Worm (Caenorhabditis elegans) whole organism, L1 larva: ENCODE results near the gene rabr-3.
A peak's percentile ranks its signal among the peaks of the same experiment; 100 is the strongest.

ENCODE experiments used
- C04F5.9 ChIP-seq: sonication (generic microtip); optimal IDR thresholded peaks from 2 replicates; lab custom pipeline; 2016; ENCODE audit warnings: missing genetic modification characterization, missing compliant biosample characterization
- C34B4.2 ChIP-seq: sonication (generic microtip); optimal IDR thresholded peaks from 2 replicates; lab custom pipeline; 2017; ENCODE audit warnings: mild to moderate bottlenecking, missing genetic modification characterization, missing compliant biosample characterization
- F16B12.6 ChIP-seq: fragments of 150-350 bp; optimal IDR thresholded peaks from 2 replicates; lab custom pipeline; 2014; ENCODE audit warnings: missing biosample characterization, missing genetic modification characterization
- blmp-1 ChIP-seq: fragments of 150-350 bp; optimal IDR thresholded peaks from 2 replicates; lab custom pipeline; 2014; ENCODE audit warnings: missing biosample characterization, missing genetic modification characterization
- ceh-8 ChIP-seq: fragments of 200-800 bp; sonication (Bioruptor generic); optimal IDR thresholded peaks from 2 replicates; lab custom pipeline; 2018; ENCODE audit warnings: mild to moderate bottlenecking, missing genetic modification characterization, moderate library complexity, missing compliant biosample characterization
- ceh-90 ChIP-seq: sonication (generic microtip); optimal IDR thresholded peaks from 2 replicates; lab custom pipeline; 2016; ENCODE audit warnings: missing genetic modification characterization, missing compliant biosample characterization
- efl-1 ChIP-seq, 4 experiments: fragments of 150-350 bp; optimal IDR thresholded peaks in 3 of 4; peaks in 1 of 4; 1 replicate in 1 of 4; 2 replicates in 3 of 4; lab custom pipeline; 2014; ENCODE audit warnings: missing biosample characterization in 2 of 4, missing genetic modification characterization in 2 of 4, missing genetic modification reagents in 2 of 4
- egl-13 ChIP-seq: sonication (generic microtip); optimal IDR thresholded peaks from 2 replicates; lab custom pipeline; 2016; ENCODE audit warnings: missing genotype, missing genetic modification reagents, missing genetic modification characterization, missing compliant biosample characterization
- elt-2 ChIP-seq: sonication (generic microtip); optimal IDR thresholded peaks from 2 replicates; lab custom pipeline; 2016; ENCODE audit warnings: missing genetic modification characterization, mild to moderate bottlenecking, inconsistent platforms, missing compliant biosample characterization, missing genetic modification reagents
- elt-3 ChIP-seq, 6 experiments: fragments of 150-350 bp in 1 of 6; sonication (generic microtip); optimal IDR thresholded peaks; 2 replicates each; lab custom pipeline; 2017 to 2018; ENCODE audit warnings: missing biosample characterization in 6 of 6, missing genetic modification characterization in 6 of 6, inconsistent platforms in 1 of 6
- fkh-4 ChIP-seq: sonication (generic microtip); optimal IDR thresholded peaks from 2 replicates; lab custom pipeline; 2016; ENCODE audit warnings: missing compliant biosample characterization, missing genetic modification characterization, borderline replicate concordance
- hlh-17 ChIP-seq: fragments of 200-800 bp; sonication (Bioruptor generic); optimal IDR thresholded peaks from 2 replicates; lab custom pipeline; 2018; ENCODE audit warnings: missing genetic modification characterization, mild to moderate bottlenecking, missing compliant biosample characterization, moderate library complexity, borderline replicate concordance
- irx-1 ChIP-seq: sonication (generic microtip); optimal IDR thresholded peaks from 2 replicates; lab custom pipeline; 2016; ENCODE audit warnings: missing genetic modification characterization, missing compliant biosample characterization
- jun-1 ChIP-seq: fragments of 150-350 bp; optimal IDR thresholded peaks from 2 replicates; lab custom pipeline; 2014; ENCODE audit warnings: missing biosample characterization, missing genetic modification reagents, missing genetic modification characterization
- nhr-11 ChIP-seq: fragments of 150-350 bp; optimal IDR thresholded peaks from 2 replicates; lab custom pipeline; 2014; ENCODE audit warnings: missing biosample characterization, missing genetic modification characterization
- nhr-12 ChIP-seq: sonication (generic microtip); optimal IDR thresholded peaks from 2 replicates; lab custom pipeline; 2017; ENCODE audit warnings: missing biosample characterization, missing genetic modification characterization
- nhr-71 ChIP-seq: sonication (generic microtip); optimal IDR thresholded peaks from 2 replicates; lab custom pipeline; 2016; ENCODE audit warnings: mild to moderate bottlenecking, missing genetic modification characterization, moderate library complexity, missing compliant biosample characterization
- nhr-77 ChIP-seq: fragments of 150-350 bp; optimal IDR thresholded peaks from 2 replicates; lab custom pipeline; 2014; ENCODE audit warnings: missing biosample characterization, missing genetic modification characterization
- pag-3 ChIP-seq: sonication (generic microtip); optimal IDR thresholded peaks from 2 replicates; lab custom pipeline; 2017; ENCODE audit warnings: missing genetic modification characterization, mild to moderate bottlenecking, missing compliant biosample characterization, antibody characterized with exemption, borderline replicate concordance; ENCODE audit not compliant: insufficient read depth
- rnt-1 ChIP-seq: sonication (generic microtip); optimal IDR thresholded peaks from 2 replicates; lab custom pipeline; 2016; ENCODE audit warnings: mild to moderate bottlenecking, missing genetic modification characterization, moderate library complexity, missing compliant biosample characterization
- snpc-4 ChIP-seq: fragments of 150-350 bp; optimal IDR thresholded peaks from 2 replicates; lab custom pipeline; 2014; ENCODE audit warnings: missing biosample characterization, missing genetic modification characterization
- sox-4 ChIP-seq: sonication (generic microtip); optimal IDR thresholded peaks from 2 replicates; lab custom pipeline; 2016; ENCODE audit warnings: missing genetic modification characterization, missing compliant biosample characterization
- sptf-1 ChIP-seq: fragments of 150-350 bp; optimal IDR thresholded peaks from 2 replicates; lab custom pipeline; 2014; ENCODE audit warnings: missing biosample characterization, missing genetic modification characterization
- tbx-2 ChIP-seq: sonication (generic microtip); optimal IDR thresholded peaks from 2 replicates; lab custom pipeline; 2016; ENCODE audit warnings: missing genetic modification characterization, missing compliant biosample characterization
- tlp-1 ChIP-seq: fragments of 150-350 bp; optimal IDR thresholded peaks from 2 replicates; lab custom pipeline; 2014; ENCODE audit warnings: missing biosample characterization, missing genetic modification characterization
- unc-30 ChIP-seq: sonication (generic microtip); optimal IDR thresholded peaks from 2 replicates; lab custom pipeline; 2017; ENCODE audit warnings: missing biosample characterization, missing genetic modification characterization
- zip-4 ChIP-seq: fragments of 200-800 bp; sonication (Bioruptor generic); optimal IDR thresholded peaks from 2 replicates; lab custom pipeline; 2018; ENCODE audit warnings: mild to moderate bottlenecking, missing genetic modification characterization, moderate library complexity, missing compliant biosample characterization
- ztf-11 ChIP-seq, 2 experiments: sonication (generic microtip); optimal IDR thresholded peaks; 2 replicates each; lab custom pipeline; 2016 to 2017; ENCODE audit warnings: missing genetic modification characterization in 2 of 2, missing biosample characterization in 1 of 2, missing compliant biosample characterization in 1 of 2
- ztf-4 ChIP-seq: fragments of 150-350 bp; optimal IDR thresholded peaks from 2 replicates; lab custom pipeline; 2014; ENCODE audit warnings: missing biosample characterization, missing genetic modification characterization

rabr-3 gene

ce11 chrV:16225524-16226116 lies 30.1 kb downstream of the rabr-3 start:
- TF ChIP-seq sptf-1 (tag; lab: Kevin White, UChicago) (no peak), snpc-4 (tag; lab: Kevin White, UChicago) (peak; percentile 69)

- TF ChIP-seq rnt-1 (tag; lab: Kevin White, UChicago) (no peak), zip-4 (GFP tag; lab: Kevin White, UChicago) (no peak), F16B12.6 (tag; lab: Kevin White, UChicago) (no peak), fkh-4 (tag; lab: Kevin White, UChicago) (no peak), nhr-71 (tag; lab: Kevin White, UChicago) (no peak), sox-4 (tag; lab: Kevin White, UChicago) (no peak), irx-1 (tag; lab: Kevin White, UChicago) (no peak), pag-3 (tag; lab: Kevin White, UChicago) (no peak)
- TF ChIP-seq, all 84 proteins: peak for 0
Observed at ce11 chrV:16226581-16226980, 31.1 kb downstream of the rabr-3 start, which contains the start of gene F11A5.13. Gene F11A5.13 (minus strand): TSS chrV:16226681.

DNA sequence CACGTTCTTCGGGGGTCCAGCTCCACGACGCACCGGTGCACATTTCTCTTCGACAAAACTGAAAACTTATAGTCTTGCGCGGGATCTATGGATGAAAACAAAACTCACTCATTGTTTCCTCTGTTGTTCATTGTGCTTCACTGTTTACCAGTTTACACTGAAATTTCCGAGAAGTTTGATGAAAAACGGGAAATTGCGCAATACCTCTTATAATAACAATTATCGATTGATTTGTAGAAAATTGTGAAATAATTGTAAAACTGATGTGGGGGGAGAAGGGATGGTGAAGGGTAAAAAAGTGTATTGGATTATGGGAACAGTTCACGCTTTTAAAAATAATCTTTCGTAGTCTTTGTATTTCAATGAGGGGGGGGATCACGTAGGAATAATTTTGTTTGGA lies 34.0 kb downstream of the rabr-3 start:
- TF ChIP-seq C34B4.2 (tag; lab: Kevin White, UChicago) (no peak), ztf-11 (tag; optimal IDR thresholded peaks at IDR 0.05; lab: Kevin White, UChicago) (no peak), zip-4 (GFP tag; lab: Kevin White, UChicago) (no peak)

DNA sequence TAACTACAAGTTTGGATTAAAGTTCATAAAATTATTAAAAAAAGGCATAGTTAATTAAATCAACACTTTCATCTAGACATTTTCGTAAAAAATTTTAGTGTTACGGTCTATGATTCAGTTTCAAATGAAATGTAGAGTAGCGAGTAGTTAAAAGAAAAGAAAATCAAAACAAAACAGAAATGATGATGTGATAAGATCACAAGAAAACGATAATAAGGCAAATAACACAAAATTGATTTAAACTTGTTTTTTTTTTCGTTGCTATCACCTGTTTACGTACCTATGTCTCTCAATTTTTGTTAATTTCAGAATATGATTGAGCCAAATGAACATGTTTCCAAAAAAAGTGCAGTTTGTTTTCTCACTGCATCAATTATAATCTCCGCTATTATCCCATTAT lies 34.4 kb downstream of the rabr-3 start, which contains the start of the genes F21H7.2 and F21H7.12:
TSS of gene F21H7.2 (minus strand) at position 101 of the 400 bp plus-strand sequence.
TSS of gene F21H7.12 (plus strand) at position 270 of the 400 bp plus-strand sequence.
- TF ChIP-seq rnt-1 (tag; lab: Kevin White, UChicago) (no peak), elt-3 (tag; optimal IDR thresholded peaks at IDR 0.05; lab: Kevin White, UChicago) (peak in 1 of 6 experiments; percentile 18)

ce11 chrV:16232180-16232579 lies 36.7 kb downstream of the rabr-3 start, which contains the start of gene gst-22:
Gene gst-22 (minus strand): TSS chrV:16232282.
- TF ChIP-seq tbx-2 (no peak), efl-1 (optimal IDR thresholded peaks at IDR 0.05; lab: Kevin White, UChicago) (no peak), efl-1 (GFP tag; optimal IDR thresholded peaks at IDR 0.05 in 1 of 2; lab: Kevin White, UChicago) (peak in 1 of 2 experiments; percentile 63), elt-2 (tag; lab: Kevin White, UChicago) (peak; percentile 89), tlp-1 (tag; lab: Kevin White, UChicago) (peak; percentile 64)

- TF ChIP-seq ceh-8 (GFP tag; lab: Kevin White, UChicago) (no peak), ztf-4 (no peak), ceh-90 (tag; lab: Kevin White, UChicago) (no peak), hlh-17 (no peak), egl-13 (tag; lab: Kevin White, UChicago) (no peak), nhr-11 (tag; lab: Kevin White, UChicago) (no peak), jun-1 (tag; lab: Kevin White, UChicago) (no peak), blmp-1 (tag; lab: Kevin White, UChicago) (no peak), nhr-12 (tag; lab: Kevin White, UChicago) (no peak), nhr-77 (tag; lab: Kevin White, UChicago) (no peak), C04F5.9 (no peak), zip-4 (GFP tag; lab: Kevin White, UChicago) (no peak), unc-30 (no peak)
Observed at ce11 chrV:16233624-16234023, 38.1 kb downstream of the rabr-3 start, which contains the start of gene clec-233. Gene clec-233 (plus strand): TSS chrV:16233924.
